Worm (Caenorhabditis elegans) whole organism, L4 larva: Measurements from ENCODE around the gene R08A2.5.
A peak's percentile ranks its signal among the peaks of the same experiment; 100 is the strongest.

ENCODE experiments used
- Y5F2A.4 ChIP-seq: fragments of 200-800 bp; sonication (Bioruptor generic); optimal IDR thresholded peaks from 2 replicates; lab custom pipeline; 2018; ENCODE audit warnings: mild to moderate bottlenecking, missing genetic modification characterization, missing compliant biosample characterization
- aha-1 ChIP-seq: fragments of 150-350 bp; peaks from one replicate; lab custom pipeline; 2014; ENCODE audit warnings: missing biosample characterization, missing genetic modification characterization
- aly-2 ChIP-seq: sonication (generic microtip); optimal IDR thresholded peaks from 2 replicates; lab custom pipeline; 2018; ENCODE audit warnings: missing biosample characterization, missing genetic modification characterization
- ama-1 ChIP-seq: fragments of 150-350 bp; optimal IDR thresholded peaks from 2 replicates; lab custom pipeline; 2014; ENCODE audit warnings: inconsistent platforms, mixed read lengths
- attf-4 ChIP-seq: sonication (generic microtip); optimal IDR thresholded peaks from 3 replicates; lab custom pipeline; 2017; ENCODE audit warnings: missing biosample characterization, missing genetic modification characterization
- ceh-20 ChIP-seq: fragments of 200-800 bp; sonication (Bioruptor generic); IDR thresholded peaks from 2 replicates; pipeline ENCODE4 v1.3.6; 2022; ENCODE audit warnings: missing genetic modification reagents, missing genetic modification characterization, missing compliant biosample characterization
- ceh-32 ChIP-seq: sonication (generic microtip); optimal IDR thresholded peaks from 2 replicates; lab custom pipeline; 2016; ENCODE audit warnings: mild to moderate bottlenecking, missing genetic modification characterization, missing compliant biosample characterization; ENCODE audit not compliant: poor library complexity
- ceh-44 ChIP-seq: fragments of 200-800 bp; sonication (Bioruptor generic); IDR thresholded peaks from 2 replicates; pipeline ENCODE4 v1.3.6; 2022; ENCODE audit warnings: missing genetic modification reagents, missing genetic modification characterization, missing compliant biosample characterization
- cey-2 ChIP-seq: sonication (generic microtip); optimal IDR thresholded peaks from 3 replicates; lab custom pipeline; 2017; ENCODE audit warnings: missing genetic modification characterization, mild to moderate bottlenecking, missing compliant biosample characterization, antibody characterized with exemption, borderline replicate concordance; ENCODE audit not compliant: insufficient read depth
- ctbp-1 ChIP-seq: fragments of 200-800 bp; sonication (Bioruptor generic); IDR thresholded peaks from 2 replicates; pipeline ENCODE4 v1.3.6; 2022; ENCODE audit warnings: missing genetic modification reagents, missing genetic modification characterization, missing compliant biosample characterization
- dmd-8 ChIP-seq: fragments of 200-800 bp; sonication (Bioruptor generic); IDR thresholded peaks from 2 replicates; pipeline ENCODE4 v1.3.6; 2022; ENCODE audit warnings: missing genetic modification characterization, missing compliant biosample characterization
- dve-1 ChIP-seq: sonication (generic microtip); optimal IDR thresholded peaks from 2 replicates; lab custom pipeline; 2017; ENCODE audit warnings: antibody characterized with exemption, mild to moderate bottlenecking, missing genetic modification characterization, missing compliant biosample characterization; ENCODE audit not compliant: insufficient read depth
- gei-8 ChIP-seq: fragments of 200-800 bp; sonication (Bioruptor generic); optimal IDR thresholded peaks from 2 replicates; lab custom pipeline; 2018; ENCODE audit warnings: mild to moderate bottlenecking, missing genetic modification characterization, missing compliant biosample characterization
- jun-1 ChIP-seq: fragments of 150-350 bp; optimal IDR thresholded peaks from 2 replicates; lab custom pipeline; 2014; ENCODE audit warnings: missing biosample characterization, missing genetic modification reagents, missing genetic modification characterization
- lim-7 ChIP-seq: fragments of 200-800 bp; sonication (Bioruptor generic); IDR thresholded peaks from 2 replicates; pipeline ENCODE4 v1.3.6; 2022; ENCODE audit warnings: missing genetic modification characterization, missing compliant biosample characterization
- lin-29 ChIP-seq: fragments of 200-800 bp; sonication (Bioruptor generic); IDR thresholded peaks from 2 replicates; pipeline ENCODE4 v1.3.6; 2022; ENCODE audit warnings: missing genetic modification reagents, missing genetic modification characterization, missing compliant biosample characterization
- madf-9 ChIP-seq: fragments of 200-800 bp; sonication (Bioruptor generic); conservative IDR thresholded peaks from 2 replicates; pipeline ENCODE4 v1.3.6; 2022; ENCODE audit warnings: missing genetic modification reagents, missing genetic modification characterization, missing compliant biosample characterization
- mep-1 ChIP-seq: fragments of 150-350 bp; sonication (generic microtip); optimal IDR thresholded peaks from 3 replicates; lab custom pipeline; 2014; ENCODE audit warnings: missing biosample characterization, missing genetic modification characterization
- mes-2 ChIP-seq: sonication (generic microtip); optimal IDR thresholded peaks from 2 replicates; lab custom pipeline; 2016; ENCODE audit warnings: missing genotype, mild to moderate bottlenecking, missing genetic modification characterization, missing compliant biosample characterization; ENCODE audit not compliant: poor library complexity, severe bottlenecking
- mxl-2 ChIP-seq: fragments of 200-800 bp; sonication (Bioruptor generic); conservative IDR thresholded peaks from 2 replicates; pipeline ENCODE4 v1.3.6; 2022; ENCODE audit warnings: missing genetic modification reagents, missing genetic modification characterization, missing compliant biosample characterization
- nhr-10 ChIP-seq: fragments of 150-350 bp; optimal IDR thresholded peaks from 2 replicates; lab custom pipeline; 2014; ENCODE audit warnings: missing biosample characterization, missing genetic modification characterization
- nhr-11 ChIP-seq: fragments of 150-350 bp; optimal IDR thresholded peaks from 2 replicates; lab custom pipeline; 2014; ENCODE audit warnings: missing biosample characterization, missing genetic modification characterization
- nhr-111 ChIP-seq: fragments of 200-800 bp; sonication (Bioruptor generic); optimal IDR thresholded peaks from 2 replicates; lab custom pipeline; 2018; ENCODE audit warnings: mild to moderate bottlenecking, missing genetic modification characterization, missing compliant biosample characterization
- nhr-25 ChIP-seq: sonication (generic microtip); optimal IDR thresholded peaks from 2 replicates; lab custom pipeline; 2017; ENCODE audit warnings: missing genetic modification characterization, mild to moderate bottlenecking, missing compliant biosample characterization, antibody characterized with exemption, moderate library complexity, borderline replicate concordance; ENCODE audit not compliant: insufficient read depth
- nhr-28 ChIP-seq: fragments of 150-350 bp; optimal IDR thresholded peaks from 2 replicates; lab custom pipeline; 2014; ENCODE audit warnings: missing biosample characterization, missing genetic modification characterization
- nhr-6 ChIP-seq: fragments of 150-350 bp; optimal IDR thresholded peaks from 2 replicates; lab custom pipeline; 2014; ENCODE audit warnings: missing biosample characterization, missing genetic modification characterization
- nhr-76 ChIP-seq: fragments of 150-350 bp; optimal IDR thresholded peaks from 2 replicates; lab custom pipeline; 2014; ENCODE audit warnings: missing biosample characterization, missing genetic modification characterization
- pqm-1 ChIP-seq: sonication (generic microtip); optimal IDR thresholded peaks from 2 replicates; lab custom pipeline; 2017; ENCODE audit warnings: missing biosample characterization, missing genetic modification characterization
- sdz-12 ChIP-seq: fragments of 200-800 bp; sonication (Bioruptor generic); optimal IDR thresholded peaks from 2 replicates; lab custom pipeline; 2018; ENCODE audit warnings: mild to moderate bottlenecking, missing genetic modification characterization, missing compliant biosample characterization
- snpc-1.2 ChIP-seq: fragments of 200-800 bp; sonication (Bioruptor generic); IDR thresholded peaks from 2 replicates; pipeline ENCODE4 v1.3.6; 2022; ENCODE audit warnings: missing genetic modification reagents, missing genetic modification characterization, missing compliant biosample characterization
- snpc-4 ChIP-seq: fragments of 150-350 bp; optimal IDR thresholded peaks from 2 replicates; lab custom pipeline; 2014; ENCODE audit warnings: missing biosample characterization, missing genetic modification characterization
- spr-3 ChIP-seq: fragments of 200-800 bp; sonication (Bioruptor generic); optimal IDR thresholded peaks from 2 replicates; lab custom pipeline; 2018; ENCODE audit warnings: mild to moderate bottlenecking, missing genetic modification characterization, missing compliant biosample characterization
- unc-39 ChIP-seq: sonication (generic microtip); optimal IDR thresholded peaks from 2 replicates; lab custom pipeline; 2017; ENCODE audit warnings: missing biosample characterization, missing genetic modification characterization
- vab-7 ChIP-seq: fragments of 200-800 bp; sonication (Bioruptor generic); IDR thresholded peaks from 2 replicates; pipeline ENCODE4 v1.3.6; 2022; ENCODE audit warnings: missing genetic modification reagents, missing genetic modification characterization, missing compliant biosample characterization
- zfp-2 ChIP-seq: sonication (generic microtip); optimal IDR thresholded peaks from 2 replicates; lab custom pipeline; 2016; ENCODE audit warnings: mild to moderate bottlenecking, missing genetic modification characterization, missing compliant biosample characterization
- ztf-7 ChIP-seq: fragments of 150-350 bp; optimal IDR thresholded peaks from 2 replicates; lab custom pipeline; 2014; ENCODE audit warnings: missing biosample characterization, missing genetic modification characterization

The R08A2.5 gene

DNA sequence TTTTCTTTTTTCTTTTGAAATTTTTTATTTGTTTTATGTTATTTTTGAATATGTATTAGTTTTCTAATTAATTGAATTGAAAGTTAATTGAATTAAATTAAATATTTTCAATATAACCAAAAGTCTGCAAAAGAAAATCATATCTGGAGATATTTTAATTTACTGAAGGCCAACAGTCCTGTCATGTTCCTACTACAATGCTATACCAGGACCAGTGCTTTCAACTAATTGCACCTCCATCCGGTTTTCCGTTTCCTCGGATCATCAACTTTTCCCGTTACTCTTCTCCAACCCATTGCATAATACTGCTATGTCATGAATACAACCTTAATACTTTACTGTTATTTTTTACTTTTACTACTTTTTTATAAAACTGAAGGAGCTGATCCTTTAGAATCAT, at the start of gene R08A2.5:
Gene R08A2.5 (plus strand): TSS at position 301 of the 400 bp plus-strand sequence.
- no peak for TF ChIP-seq nhr-10
- TF ChIP-seq dmd-8 (GFP tag; lab: Robert Waterston, UW), result no peak
- no peak for TF ChIP-seq aly-2
- peak; percentile 58 for TF ChIP-seq aha-1 (tag; lab: Kevin White, UChicago)
- TF ChIP-seq snpc-1.2 (GFP tag; lab: Robert Waterston, UW), result no peak
- TF ChIP-seq nhr-76, result no peak

DNA sequence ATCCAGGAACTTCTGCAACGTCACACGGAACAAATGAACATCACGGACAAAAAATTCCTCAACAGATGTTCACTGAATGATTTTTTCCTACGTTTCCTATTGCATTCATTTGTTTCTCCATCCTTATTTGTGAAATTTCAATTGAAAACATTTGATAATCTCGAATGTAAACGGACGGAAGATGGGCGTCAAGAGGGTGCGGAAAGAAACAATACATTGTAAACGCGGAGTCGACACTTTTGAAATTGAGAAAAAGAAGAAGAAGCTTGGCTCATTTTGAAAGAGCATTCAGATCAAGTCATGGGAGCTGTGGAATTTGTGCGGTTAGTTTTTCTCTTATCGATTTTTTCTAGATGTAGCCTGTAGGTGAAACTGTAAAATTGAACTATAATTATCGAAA, 49.4 kb upstream of the R08A2.5 start, which contains the start of gene C47E8.9:
Gene C47E8.9 (plus strand): TSS at position 301 of the 400 bp plus-strand sequence.
- TF ChIP-seq zfp-2 (tag; lab: Kevin White, UChicago), result no peak
- TF ChIP-seq snpc-4 (tag; lab: Kevin White, UChicago), result no peak
- TF ChIP-seq lin-29 (GFP tag; lab: Robert Waterston, UW), result no peak
- no peak for TF ChIP-seq ama-1
- no peak for TF ChIP-seq attf-4
- TF ChIP-seq gei-8 (GFP tag; lab: Kevin White, UChicago), result no peak
- no peak for TF ChIP-seq madf-9 (GFP tag; lab: Robert Waterston, UW)
- TF ChIP-seq nhr-6, result no peak
- no peak for TF ChIP-seq mxl-2 (GFP tag; lab: Robert Waterston, UW)
- TF ChIP-seq Y5F2A.4 (GFP tag; lab: Kevin White, UChicago), result no peak
- TF ChIP-seq lim-7 (GFP tag; lab: Robert Waterston, UW), result no peak
- no peak for TF ChIP-seq ztf-7 (tag; lab: Kevin White, UChicago)
- TF ChIP-seq dve-1, result no peak
- no peak for TF ChIP-seq nhr-25 (tag; lab: Kevin White, UChicago)
- no peak for TF ChIP-seq nhr-28 (tag; lab: Kevin White, UChicago)

DNA sequence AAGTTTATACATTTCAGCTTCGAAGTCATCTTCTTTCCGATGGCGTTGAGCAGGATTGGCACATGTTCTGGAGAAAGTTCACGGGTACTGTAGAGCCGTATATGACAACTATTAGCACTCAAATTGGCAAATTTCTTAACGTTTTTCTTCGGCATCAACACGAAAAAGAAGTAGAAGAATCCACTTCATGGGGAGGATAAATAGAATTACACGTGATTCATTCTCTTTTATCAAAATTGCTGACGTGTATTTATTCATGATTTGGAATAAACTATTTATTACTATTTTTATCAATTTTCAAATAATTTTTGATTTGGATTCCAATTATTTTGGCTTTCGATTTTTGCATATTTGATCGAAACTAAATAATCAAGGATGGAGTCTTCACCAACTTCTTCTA, 46.7 kb upstream of the R08A2.5 start, which contains the start of gene C47E8.1:
Gene C47E8.1 (plus strand): TSS at position 301 of the 400 bp plus-strand sequence.
- no peak for TF ChIP-seq pqm-1 (tag; lab: Kevin White, UChicago)
- TF ChIP-seq mes-2 (tag; lab: Kevin White, UChicago), result no peak
- TF ChIP-seq ctbp-1 (GFP tag; lab: Robert Waterston, UW), result no peak
- TF ChIP-seq ceh-20 (GFP tag; lab: Robert Waterston, UW), result no peak
- no peak for TF ChIP-seq mep-1 (tag; lab: Kevin White, UChicago)

DNA sequence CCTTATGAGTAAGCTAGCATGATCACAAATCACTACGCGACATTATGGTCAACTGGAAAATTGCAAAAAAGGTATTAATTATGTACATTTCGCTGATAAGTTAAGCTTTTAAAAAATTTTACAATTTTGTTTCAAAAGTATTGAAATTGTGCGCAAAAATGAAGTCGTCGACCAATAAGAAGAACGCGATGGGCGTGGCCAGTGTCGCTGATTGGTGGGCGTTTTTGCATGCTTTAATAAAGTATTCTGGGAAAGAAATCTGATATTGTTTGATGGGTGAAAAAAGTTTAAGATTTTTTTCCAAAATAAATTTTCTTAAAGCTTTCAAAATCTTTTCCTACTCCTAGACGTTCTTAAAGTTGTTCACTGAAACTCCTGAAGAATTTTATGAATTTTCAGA, 34.1 kb upstream of the R08A2.5 start:
- TF ChIP-seq unc-39 (no peak), ceh-32 (tag; lab: Kevin White, UChicago) (no peak), nhr-28 (tag; lab: Kevin White, UChicago) (no peak), sdz-12 (GFP tag; lab: Kevin White, UChicago) (no peak), nhr-6 (no peak), jun-1 (no peak), ceh-44 (GFP tag; lab: Robert Waterston, UW) (no peak), nhr-11 (tag; lab: Kevin White, UChicago) (no peak), snpc-4 (tag; lab: Kevin White, UChicago) (no peak), spr-3 (no peak)
- TF ChIP-seq, all 104 proteins: peak for 0

DNA sequence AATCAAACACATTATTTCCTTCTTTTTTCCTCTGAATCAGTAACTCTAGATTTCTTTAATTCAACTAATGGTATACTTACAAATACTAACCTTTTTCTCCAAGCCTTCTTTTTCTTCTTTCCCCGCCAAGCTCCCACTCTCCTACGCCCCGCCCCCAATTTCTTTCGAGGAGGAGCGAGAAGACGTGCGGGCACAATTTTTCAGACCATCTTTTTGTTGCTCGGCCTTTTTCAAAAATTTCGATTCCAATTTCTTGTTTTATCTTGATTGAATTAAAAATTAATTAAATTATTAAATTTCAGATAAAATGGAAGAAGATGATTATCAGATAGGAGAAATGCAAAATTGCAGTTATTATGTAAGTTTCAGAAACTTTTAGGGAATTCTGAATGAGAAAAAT, 32.4 kb upstream of the R08A2.5 start, which contains the start of gene C47E8.3:
Gene C47E8.3 (plus strand): TSS at position 301 of the 400 bp plus-strand sequence.
- TF ChIP-seq vab-7 (GFP tag; lab: Robert Waterston, UW) (no peak), aha-1 (tag; lab: Kevin White, UChicago) (peak; percentile 22), nhr-111 (GFP tag; lab: Kevin White, UChicago) (no peak), cey-2 (tag; lab: Kevin White, UChicago) (no peak)
- TF ChIP-seq, all 104 proteins: peak for 1
